Worm (Caenorhabditis elegans) whole organism, young adult: ENCODE data around the gene C01F1.6.
A peak's percentile ranks its signal among the peaks of the same experiment; 100 is the strongest.

Experiments
- B0035.1 ChIP-seq: sonication (generic microtip); optimal IDR thresholded peaks from 2 replicates; lab custom pipeline; 2016; ENCODE audit warnings: missing genetic modification characterization, mild to moderate bottlenecking, missing compliant biosample characterization, missing genotype, missing genetic modification reagents
- B0261.1 ChIP-seq: sonication (generic microtip); optimal IDR thresholded peaks from 2 replicates; lab custom pipeline; 2016; ENCODE audit warnings: mild to moderate bottlenecking, missing genetic modification characterization, moderate library complexity, missing compliant biosample characterization
- B0336.3 ChIP-seq: fragments of 200-800 bp; sonication (Bioruptor generic); IDR thresholded peaks from 2 replicates; pipeline ENCODE4 v1.3.6; 2022; ENCODE audit warnings: missing genetic modification characterization, missing compliant biosample characterization
- C06A6.2 ChIP-seq: fragments of 200-800 bp; sonication (Bioruptor generic); conservative IDR thresholded peaks from 2 replicates; pipeline ENCODE4 v1.3.6; 2022; ENCODE audit warnings: missing genetic modification characterization, missing compliant biosample characterization
- F22D6.2 ChIP-seq: sonication (generic microtip); optimal IDR thresholded peaks from 2 replicates; lab custom pipeline; 2016; ENCODE audit warnings: mild to moderate bottlenecking, missing genetic modification characterization, missing compliant biosample characterization
- F37B4.10 ChIP-seq: fragments of 200-800 bp; sonication (Bioruptor generic); IDR thresholded peaks from 2 replicates; pipeline ENCODE4 v1.3.6; 2022; ENCODE audit warnings: missing genetic modification characterization, missing compliant biosample characterization
- F49E8.2 ChIP-seq: sonication (generic microtip); optimal IDR thresholded peaks from 3 replicates; lab custom pipeline; 2017; ENCODE audit warnings: missing genetic modification characterization, mild to moderate bottlenecking, missing compliant biosample characterization, antibody characterized with exemption, moderate library complexity; ENCODE audit not compliant: insufficient read depth
- F57C9.4 ChIP-seq: sonication (generic microtip); optimal IDR thresholded peaks from 2 replicates; lab custom pipeline; 2017; ENCODE audit warnings: mild to moderate bottlenecking, missing genetic modification characterization, missing compliant biosample characterization
- T07F8.4 ChIP-seq: sonication (generic microtip); optimal IDR thresholded peaks from 2 replicates; lab custom pipeline; 2016; ENCODE audit warnings: mild to moderate bottlenecking, missing genetic modification characterization, moderate library complexity, missing compliant biosample characterization
- Y53F4B.3 ChIP-seq: fragments of 200-800 bp; sonication (Bioruptor generic); IDR thresholded peaks from 2 replicates; pipeline ENCODE4 v1.3.6; 2022; ENCODE audit warnings: missing genetic modification reagents, missing genetic modification characterization, missing compliant biosample characterization
- Y95B8A.8 ChIP-seq: fragments of 200-800 bp; sonication (Bioruptor generic); IDR thresholded peaks from 2 replicates; pipeline ENCODE4 v1.3.6; 2022; ENCODE audit warnings: missing genetic modification reagents, missing genetic modification characterization, missing compliant biosample characterization
- ZK185.1 ChIP-seq: sonication (generic microtip); optimal IDR thresholded peaks from 2 replicates; lab custom pipeline; 2016; ENCODE audit warnings: mild to moderate bottlenecking, missing genetic modification characterization, missing compliant biosample characterization; ENCODE audit not compliant: poor library complexity, severe bottlenecking
- akir-1 ChIP-seq: fragments of 200-800 bp; sonication (Bioruptor generic); optimal IDR thresholded peaks from 2 replicates; lab custom pipeline; 2018; ENCODE audit warnings: mild to moderate bottlenecking, missing genetic modification characterization, moderate library complexity, missing compliant biosample characterization
- aptf-3 ChIP-seq: fragments of 200-800 bp; sonication (Bioruptor generic); IDR thresholded peaks from 2 replicates; pipeline ENCODE4 v1.3.6; 2022; ENCODE audit warnings: missing genetic modification characterization, missing compliant biosample characterization
- cebp-2 ChIP-seq: fragments of 200-800 bp; sonication (Bioruptor generic); IDR thresholded peaks from 2 replicates; pipeline ENCODE4 v1.3.6; 2022; ENCODE audit warnings: missing genetic modification characterization, missing compliant biosample characterization
- ceh-27 ChIP-seq: fragments of 200-800 bp; sonication (Bioruptor generic); optimal IDR thresholded peaks from 2 replicates; lab custom pipeline; 2018; ENCODE audit warnings: mild to moderate bottlenecking, missing genetic modification characterization, moderate library complexity, missing compliant biosample characterization
- chd-7 ChIP-seq: sonication (generic microtip); optimal IDR thresholded peaks from 2 replicates; lab custom pipeline; 2016; ENCODE audit warnings: mild to moderate bottlenecking, missing genetic modification characterization, moderate library complexity, missing compliant biosample characterization
- dpl-1 ChIP-seq: fragments of 150-350 bp; optimal IDR thresholded peaks from 2 replicates; lab custom pipeline; 2014; ENCODE audit warnings: missing biosample characterization, missing genetic modification reagents, missing genetic modification characterization
- egl-44 ChIP-seq: fragments of 200-800 bp; sonication (Bioruptor generic); IDR thresholded peaks from 2 replicates; pipeline ENCODE4 v1.3.6; 2022; ENCODE audit warnings: missing genetic modification reagents, missing genetic modification characterization, missing compliant biosample characterization
- hsf-1 ChIP-seq: fragments of 200-800 bp; sonication (Bioruptor generic); IDR thresholded peaks from 2 replicates; pipeline ENCODE4 v1.3.6; 2022; ENCODE audit warnings: missing genetic modification reagents, missing genetic modification characterization, missing compliant biosample characterization
- let-607 ChIP-seq, 2 experiments: fragments of 200-800 bp in 1 of 2; sonication (Bioruptor generic) in 1 of 2; sonication (generic microtip) in 1 of 2; optimal IDR thresholded peaks; 2 replicates each; lab custom pipeline; 2016 to 2018; ENCODE audit warnings: mild to moderate bottlenecking in 2 of 2, missing compliant biosample characterization in 2 of 2, missing genetic modification characterization in 2 of 2, moderate library complexity in 2 of 2, missing genotype in 1 of 2
- lin-40 ChIP-seq: sonication (generic microtip); optimal IDR thresholded peaks from 2 replicates; lab custom pipeline; 2016; ENCODE audit warnings: missing genetic modification characterization, mild to moderate bottlenecking, missing compliant biosample characterization, missing genotype, missing genetic modification reagents
- lin-54 ChIP-seq: fragments of 200-800 bp; sonication (Bioruptor generic); optimal IDR thresholded peaks from 2 replicates; lab custom pipeline; 2018; ENCODE audit warnings: mild to moderate bottlenecking, missing genetic modification characterization, missing compliant biosample characterization
- lir-1 ChIP-seq: fragments of 200-800 bp; sonication (Bioruptor generic); conservative IDR thresholded peaks from 2 replicates; pipeline ENCODE4 v1.3.6; 2022; ENCODE audit warnings: missing genetic modification reagents, missing genetic modification characterization, missing compliant biosample characterization
- lsy-27 ChIP-seq: sonication (generic microtip); optimal IDR thresholded peaks from 2 replicates; lab custom pipeline; 2017; ENCODE audit warnings: missing genetic modification characterization, mild to moderate bottlenecking, missing compliant biosample characterization, antibody characterized with exemption, missing genotype, borderline replicate concordance; ENCODE audit not compliant: insufficient read depth
- madf-10 ChIP-seq: sonication (generic microtip); optimal IDR thresholded peaks from 2 replicates; lab custom pipeline; 2016; ENCODE audit warnings: mild to moderate bottlenecking, missing genetic modification characterization, missing compliant biosample characterization
- madf-3 ChIP-seq: fragments of 200-800 bp; sonication (Bioruptor generic); IDR thresholded peaks from 2 replicates; pipeline ENCODE4 v1.3.6; 2022; ENCODE audit warnings: missing genetic modification reagents, missing genetic modification characterization, missing compliant biosample characterization
- madf-6 ChIP-seq: fragments of 200-800 bp; sonication (Bioruptor generic); IDR thresholded peaks from 2 replicates; pipeline ENCODE4 v1.3.6; 2022; ENCODE audit warnings: missing genetic modification reagents, missing genetic modification characterization, missing compliant biosample characterization
- mel-28 ChIP-seq: sonication (generic microtip); optimal IDR thresholded peaks from 2 replicates; lab custom pipeline; 2016; ENCODE audit warnings: borderline replicate concordance, mild to moderate bottlenecking, missing genetic modification characterization, missing compliant biosample characterization
- mes-4 ChIP-seq: sonication (generic microtip); optimal IDR thresholded peaks from 2 replicates; lab custom pipeline; 2016; ENCODE audit warnings: missing genotype, missing genetic modification characterization, missing compliant biosample characterization
- nfyb-1 ChIP-seq: fragments of 200-800 bp; sonication (Bioruptor generic); IDR thresholded peaks from 2 replicates; pipeline ENCODE4 v1.3.6; 2022; ENCODE audit warnings: missing genetic modification reagents, missing genetic modification characterization, missing compliant biosample characterization
- nhr-179 ChIP-seq: sonication (generic microtip); optimal IDR thresholded peaks from 2 replicates; lab custom pipeline; 2016; ENCODE audit warnings: mild to moderate bottlenecking, missing genetic modification characterization, missing compliant biosample characterization
- nhr-80 ChIP-seq: sonication (generic microtip); optimal IDR thresholded peaks from 2 replicates; lab custom pipeline; 2016; ENCODE audit warnings: missing genetic modification characterization, missing compliant biosample characterization
- nhr-90 ChIP-seq: sonication (generic microtip); optimal IDR thresholded peaks from 2 replicates; lab custom pipeline; 2016; ENCODE audit warnings: missing genotype, mild to moderate bottlenecking, missing genetic modification characterization, missing compliant biosample characterization
- rec-8 ChIP-seq, 2 experiments: sonication (generic microtip); optimal IDR thresholded peaks; 2 replicates each; lab custom pipeline; 2016; ENCODE audit warnings: mild to moderate bottlenecking in 2 of 2, missing genetic modification characterization in 2 of 2, missing genetic modification reagents in 2 of 2, missing genotype in 2 of 2, missing biosample characterization in 1 of 2, missing compliant biosample characterization in 1 of 2, moderate library complexity in 1 of 2
- repo-1 ChIP-seq: sonication (generic microtip); optimal IDR thresholded peaks from 2 replicates; lab custom pipeline; 2017; ENCODE audit warnings: mild to moderate bottlenecking, missing genetic modification characterization, missing compliant biosample characterization
- tlf-1 ChIP-seq: fragments of 200-800 bp; sonication (Bioruptor generic); optimal IDR thresholded peaks from 2 replicates; lab custom pipeline; 2018; ENCODE audit warnings: mild to moderate bottlenecking, missing genetic modification characterization, missing compliant biosample characterization
- xnd-1 ChIP-seq: sonication (generic microtip); optimal IDR thresholded peaks from 2 replicates; lab custom pipeline; 2016; ENCODE audit warnings: missing genotype, missing genetic modification reagents, missing genetic modification characterization, missing compliant biosample characterization
- zfh-2 ChIP-seq: fragments of 200-800 bp; sonication (Bioruptor generic); conservative IDR thresholded peaks from 2 replicates; pipeline ENCODE4 v1.3.6; 2022; ENCODE audit warnings: missing genetic modification reagents, missing genetic modification characterization, missing compliant biosample characterization
- zim-3 ChIP-seq: sonication (generic microtip); optimal IDR thresholded peaks from 2 replicates; lab custom pipeline; 2017; ENCODE audit warnings: mild to moderate bottlenecking, missing genetic modification characterization, moderate library complexity, missing compliant biosample characterization
- ztf-18 ChIP-seq: sonication (generic microtip); optimal IDR thresholded peaks from 2 replicates; lab custom pipeline; 2016; ENCODE audit warnings: missing genotype, mild to moderate bottlenecking, missing genetic modification characterization, missing compliant biosample characterization
- ztf-26 ChIP-seq: sonication (generic microtip); optimal IDR thresholded peaks from 2 replicates; lab custom pipeline; 2017; ENCODE audit warnings: missing genetic modification characterization, missing compliant biosample characterization

C01F1.6 gene

ce11 chrII:4297259-4297658, 9.2 kb upstream of the C01F1.6 start:
- TF ChIP-seq Y95B8A.8 (0 out of 2 replicates have a peak, but pooled peaks have one; percentile 41), nhr-80 (tag; lab: Kevin White, UChicago) (peak; percentile 35), nfyb-1 (no peak)

DNA sequence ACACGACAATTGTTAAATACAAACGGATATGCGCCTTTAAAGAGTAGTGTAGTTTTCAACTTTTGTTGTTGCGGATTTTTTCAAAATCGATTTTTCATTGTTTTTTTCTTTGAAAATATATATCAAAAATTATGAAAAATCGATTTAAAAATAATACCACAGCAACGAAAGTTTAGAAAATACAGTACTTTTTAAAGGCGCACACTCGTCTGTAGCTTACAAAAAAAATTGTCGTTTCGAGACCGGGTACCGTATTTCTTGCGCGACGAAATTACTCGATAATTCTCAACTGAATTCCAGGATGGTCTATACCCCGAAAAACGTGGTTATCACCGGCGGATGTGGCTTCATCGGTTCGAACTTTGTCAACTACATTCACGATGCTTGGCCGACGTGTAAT, 6.8 kb upstream of the C01F1.6 start, which contains the start of gene rml-4:
rml-4 (plus strand) TSS at position 301 of the 400 bp plus-strand sequence.
- TF ChIP-seq madf-3 (GFP tag; lab: Robert Waterston, UW) (no peak), madf-10 (no peak), chd-7 (tag; lab: Kevin White, UChicago) (no peak), B0336.3 (GFP tag; lab: Robert Waterston, UW) (no peak), lin-54 (GFP tag; lab: Kevin White, UChicago) (no peak), zfh-2 (GFP tag; lab: Robert Waterston, UW) (no peak), T07F8.4 (no peak), lin-40 (no peak), C06A6.2 (GFP tag; lab: Robert Waterston, UW) (no peak), mel-28 (tag; lab: Kevin White, UChicago) (no peak), B0035.1 (tag; lab: Kevin White, UChicago) (no peak), cebp-2 (GFP tag; lab: Robert Waterston, UW) (no peak), aptf-3 (GFP tag; lab: Robert Waterston, UW) (no peak), nhr-179 (tag; lab: Kevin White, UChicago) (no peak), akir-1 (GFP tag; lab: Kevin White, UChicago) (no peak), F37B4.10 (GFP tag; lab: Robert Waterston, UW) (no peak), repo-1 (tag; lab: Kevin White, UChicago) (no peak), tlf-1 (GFP tag; lab: Kevin White, UChicago) (no peak), egl-44 (GFP tag; lab: Robert Waterston, UW) (no peak), xnd-1 (no peak)

DNA sequence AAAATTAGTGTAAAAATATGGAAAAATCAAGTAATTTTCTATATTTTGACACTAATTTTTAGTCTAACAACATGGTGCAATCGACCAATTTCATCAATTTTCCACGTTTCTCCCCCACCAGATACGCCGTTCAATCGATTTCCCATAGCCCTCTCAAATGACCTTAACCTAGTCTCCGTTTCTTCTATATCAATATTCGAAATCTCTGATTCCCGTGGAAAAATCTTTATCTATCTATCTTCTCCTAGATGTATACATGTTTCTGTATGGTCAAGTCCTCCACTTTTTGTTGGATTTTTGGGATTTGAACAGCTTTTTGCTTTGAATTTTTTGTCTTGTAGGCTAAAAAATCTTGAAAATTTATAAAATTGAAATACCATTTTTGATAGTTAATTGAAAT, 6.2 kb upstream of the C01F1.6 start:
- no peak for TF ChIP-seq zim-3 (tag; lab: Kevin White, UChicago)
- TF ChIP-seq lsy-27 (tag; lab: Kevin White, UChicago), result no peak

DNA sequence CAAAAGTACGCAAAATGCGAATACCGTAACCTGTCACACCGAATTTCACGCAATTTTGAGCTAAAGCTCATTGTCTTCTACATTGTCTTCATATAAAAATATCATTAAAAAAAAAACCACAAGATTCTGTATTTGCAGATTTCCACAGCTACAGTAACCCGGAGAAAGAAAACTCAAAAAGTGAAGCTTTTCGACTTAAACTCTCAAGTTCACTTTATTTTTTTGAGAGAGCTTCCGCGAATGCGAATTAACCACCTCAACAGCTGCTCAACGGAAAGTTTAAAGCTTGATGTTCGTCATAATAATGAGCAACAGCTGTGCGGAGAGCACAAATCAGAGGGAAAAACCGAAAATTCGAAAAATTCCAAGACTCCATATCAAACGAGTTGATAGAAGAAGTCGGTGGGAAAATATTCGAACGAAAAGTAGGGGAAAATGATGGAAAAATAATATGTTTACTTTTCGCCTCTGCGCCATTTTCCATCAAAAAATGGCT, 5.1 kb upstream of the C01F1.6 start:
- no peak for TF ChIP-seq B0261.1 (tag; lab: Kevin White, UChicago)
- no peak for TF ChIP-seq mes-4 (tag; lab: Kevin White, UChicago)
- TF ChIP-seq, all 124 proteins: peak for 0

- no peak for TF ChIP-seq F49E8.2 (tag; lab: Kevin White, UChicago)
- no peak for TF ChIP-seq nhr-90
- TF ChIP-seq zim-3 (tag; lab: Kevin White, UChicago), result no peak
- TF ChIP-seq F37B4.10 (GFP tag; lab: Robert Waterston, UW), result no peak
- no peak for TF ChIP-seq F22D6.2
- TF ChIP-seq let-607 (tag; optimal IDR thresholded peaks at IDR 0.05; lab: Kevin White, UChicago), result no peak
- no peak for TF ChIP-seq F57C9.4
- TF ChIP-seq dpl-1, result no peak
- no peak for TF ChIP-seq hsf-1 (GFP tag; lab: Robert Waterston, UW)
- no peak for TF ChIP-seq nhr-80 (tag; lab: Kevin White, UChicago)
- TF ChIP-seq ztf-18, result no peak
- TF ChIP-seq lir-1 (GFP tag; lab: Robert Waterston, UW), result no peak
- TF ChIP-seq Y53F4B.3, result no peak
- TF ChIP-seq ztf-26 (tag; lab: Kevin White, UChicago), result no peak
- no peak for TF ChIP-seq ZK185.1
- TF ChIP-seq rec-8 (tag; optimal IDR thresholded peaks at IDR 0.05; lab: Kevin White, UChicago), result no peak
- no peak for TF ChIP-seq madf-6 (GFP tag; lab: Robert Waterston, UW)
- TF ChIP-seq ceh-27 (GFP tag; lab: Kevin White, UChicago), result no peak
These were observed 3.8 kb upstream of the C01F1.6 start for ce11 chrII:4291799-4292198.
